Worm (Caenorhabditis elegans): ENCODE data around the gene asb-2.

DNA sequence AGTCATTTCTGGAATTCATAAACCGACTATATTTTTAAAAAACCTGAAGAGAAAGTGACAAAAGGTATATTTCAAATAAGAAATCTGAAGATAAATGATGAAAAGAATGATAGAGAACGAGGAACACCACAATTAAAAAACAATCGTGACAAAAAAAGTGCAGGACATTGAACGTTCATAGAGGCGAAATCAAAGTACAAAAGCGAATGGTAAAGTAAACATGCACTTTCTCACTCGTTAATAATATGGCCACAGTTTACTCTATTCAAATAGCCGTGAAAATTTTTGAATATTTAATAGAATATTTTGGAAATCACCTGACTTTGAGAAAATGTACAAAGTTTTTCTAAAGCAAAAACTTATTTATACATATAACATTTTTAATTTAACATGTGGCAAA lies 22.6 kb downstream of the asb-2 start, which contains the start of gene F46H6.5:
- TF ChIP-seq med-1 (GFP tag; optimal IDR thresholded peaks at IDR 0.05; ENCODE audit: insufficient read depth) (no peak), tab-1 (GFP tag; IDR thresholded peaks at IDR 0.05) (no peak)

All from whole organism, midembryonic.